Worm (Caenorhabditis elegans) whole organism, L4/young adult: Measurements from ENCODE around the gene F09F9.3.

Experiments
- dao-5 ChIP-seq: sonication (generic microtip); optimal IDR thresholded peaks from 2 replicates; lab custom pipeline; 2016; ENCODE audit warnings: missing genotype, missing genetic modification characterization, moderate library complexity, missing compliant biosample characterization
- him-1 ChIP-seq: sonication (generic microtip); optimal IDR thresholded peaks from 2 replicates; lab custom pipeline; 2016; ENCODE audit warnings: missing genotype, missing genetic modification reagents, missing genetic modification characterization, missing compliant biosample characterization

DNA sequence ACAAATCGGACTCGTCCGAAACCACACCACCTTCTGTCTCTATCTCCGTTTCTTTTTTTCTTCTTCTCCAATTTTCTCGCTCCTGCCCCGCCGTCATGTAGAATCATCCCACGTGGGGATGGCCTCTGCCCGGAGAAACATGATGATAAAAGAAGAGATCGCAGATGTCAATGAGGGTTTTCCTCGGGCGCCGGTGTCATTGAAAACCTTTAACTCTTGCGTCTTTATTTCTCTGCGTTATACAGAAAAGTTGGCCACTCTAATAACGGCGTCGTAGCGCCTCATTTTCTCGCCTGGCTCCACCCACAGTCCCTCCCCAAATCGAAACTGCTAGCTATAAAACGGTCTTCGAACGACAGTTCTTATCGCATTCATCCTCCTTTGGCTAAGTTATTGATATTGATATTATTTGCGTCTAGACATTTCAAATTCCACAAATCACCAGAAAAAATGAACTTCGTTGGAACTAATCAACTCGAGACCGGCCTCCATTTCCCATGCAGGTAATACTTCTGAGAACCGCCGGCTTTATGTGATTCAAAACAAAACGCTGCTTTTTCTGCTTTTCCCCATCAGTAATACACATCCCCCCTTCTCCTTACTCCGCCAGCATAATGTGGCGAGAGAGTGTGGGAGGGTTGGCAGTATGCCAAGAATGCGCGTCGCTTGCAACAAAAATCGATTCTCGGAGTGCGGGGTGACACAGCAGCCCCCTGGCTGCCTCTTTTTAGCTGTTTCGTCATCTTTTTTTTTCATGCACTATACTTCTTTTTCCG lies 24.4 kb upstream of the F09F9.3 start:
- TF ChIP-seq him-1 (tag; lab: Kevin White, UChicago) (peak; percentile 82), dao-5 (tag; lab: Kevin White, UChicago) (peak; percentile 50)
